Fruit fly (Drosophila melanogaster): ENCODE measurements around the gene elav.

Gene elav

dm6 chrX:476230-477143 is 46.5 kb downstream of the elav start, which contains the start of the genes ebo and CG13373:
ebo (minus strand) TSS chrX:476579.
CG13373 (plus strand) TSS chrX:476984.
- TF ChIP-seq kay (GFP tag; ENCODE audit: borderline replicate concordance), result no peak
- TF ChIP-seq CG14711 (tag; optimal IDR thresholded peaks at IDR 0.05), result peak; percentile 85
- peak; percentile 30 for TF ChIP-seq bab1 (GFP tag; optimal IDR thresholded peaks at IDR 0.05)
- TF ChIP-seq ovo (GFP tag; optimal IDR thresholded peaks at IDR 0.05), result peak; percentile 7
- no peak for TF ChIP-seq Clk (GFP tag; optimal IDR thresholded peaks at IDR 0.05)
- TF ChIP-seq CG11617 (GFP tag; optimal IDR thresholded peaks at IDR 0.05), result no peak
- no peak for TF ChIP-seq CG12768 (GFP tag; optimal IDR thresholded peaks at IDR 0.05)
- peak; percentile 10 for TF ChIP-seq Mnt (GFP tag; optimal IDR thresholded peaks at IDR 0.05)
- TF ChIP-seq tj (GFP tag; optimal IDR thresholded peaks at IDR 0.05), result peak; percentile 12
- TF ChIP-seq Hr96 (GFP tag; optimal IDR thresholded peaks at IDR 0.05), result no peak
- peak; percentile 52 for TF ChIP-seq CG7101 (tag; optimal IDR thresholded peaks at IDR 0.05)
- peak; percentile 4 for TF ChIP-seq CG33017 (tag; optimal IDR thresholded peaks at IDR 0.05)
- no peak for TF ChIP-seq pad (GFP tag; optimal IDR thresholded peaks at IDR 0.05)
- no peak for TF ChIP-seq CG7045 (GFP tag; optimal IDR thresholded peaks at IDR 0.05)
- TF ChIP-seq CG1620 (GFP tag; optimal IDR thresholded peaks at IDR 0.05), result peak; percentile 31

- no peak for TF ChIP-seq CG11617 (GFP tag; optimal IDR thresholded peaks at IDR 0.05)
- TF ChIP-seq ovo (GFP tag; optimal IDR thresholded peaks at IDR 0.05), result peak; percentile 55
These were observed 52.4 kb downstream of the elav start, which contains the start of gene CG32816 for dm6 chrX:470626-471025. CG32816 (minus strand) TSS chrX:470726.

dm6 chrX:469235-469634 is 53.8 kb downstream of the elav start, which contains the start of gene Cyp4g1:
Cyp4g1 (minus strand) TSS chrX:469335.
- TF ChIP-seq CG12768 (GFP tag; optimal IDR thresholded peaks at IDR 0.05), result peak; percentile 36
- TF ChIP-seq CG7045 (GFP tag; optimal IDR thresholded peaks at IDR 0.05), result no peak

DNA sequence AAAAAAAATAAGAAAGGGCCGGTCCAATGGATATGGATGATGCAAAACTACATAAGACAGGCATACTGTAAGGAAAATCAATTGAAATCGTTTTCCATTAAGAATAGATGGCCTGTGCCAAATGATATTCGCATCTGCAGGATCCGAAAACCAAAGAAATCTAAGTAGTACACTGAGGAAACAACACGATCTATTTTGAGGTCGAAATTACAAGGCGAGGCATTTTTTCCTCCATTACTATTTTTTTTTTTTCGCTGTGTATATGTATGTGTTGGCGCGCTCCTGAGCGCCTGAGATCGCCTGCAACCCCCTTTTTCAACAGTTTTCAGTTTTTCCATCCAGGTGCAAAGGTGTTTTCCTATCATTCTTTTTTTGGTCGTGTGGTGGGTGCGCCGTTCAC is 59.1 kb downstream of the elav start:
- TF ChIP-seq bab1 (GFP tag; optimal IDR thresholded peaks at IDR 0.05) (no peak), cnc (optimal IDR thresholded peaks at IDR 0.05) (no peak), CG7101 (tag; optimal IDR thresholded peaks at IDR 0.05) (no peak), CG11617 (GFP tag; optimal IDR thresholded peaks at IDR 0.05) (no peak), CG12768 (GFP tag; optimal IDR thresholded peaks at IDR 0.05) (no peak), Hr96 (GFP tag; optimal IDR thresholded peaks at IDR 0.05) (no peak), CG5204 (GFP tag; optimal IDR thresholded peaks at IDR 0.05) (no peak), tj (GFP tag; optimal IDR thresholded peaks at IDR 0.05) (no peak), toe (GFP tag; optimal IDR thresholded peaks at IDR 0.05) (no peak), Crg-1 (GFP tag; optimal IDR thresholded peaks at IDR 0.05) (no peak), CG1620 (GFP tag; optimal IDR thresholded peaks at IDR 0.05) (no peak), CG33017 (tag; optimal IDR thresholded peaks at IDR 0.05) (no peak), CG14711 (tag; optimal IDR thresholded peaks at IDR 0.05) (no peak), ovo (GFP tag; optimal IDR thresholded peaks at IDR 0.05) (no peak), CG7045 (GFP tag; optimal IDR thresholded peaks at IDR 0.05) (no peak), Mnt (GFP tag; optimal IDR thresholded peaks at IDR 0.05) (no peak), pad (GFP tag; optimal IDR thresholded peaks at IDR 0.05) (no peak), Clk (GFP tag; optimal IDR thresholded peaks at IDR 0.05) (no peak), kay (GFP tag; ENCODE audit: borderline replicate concordance) (no peak)

DNA sequence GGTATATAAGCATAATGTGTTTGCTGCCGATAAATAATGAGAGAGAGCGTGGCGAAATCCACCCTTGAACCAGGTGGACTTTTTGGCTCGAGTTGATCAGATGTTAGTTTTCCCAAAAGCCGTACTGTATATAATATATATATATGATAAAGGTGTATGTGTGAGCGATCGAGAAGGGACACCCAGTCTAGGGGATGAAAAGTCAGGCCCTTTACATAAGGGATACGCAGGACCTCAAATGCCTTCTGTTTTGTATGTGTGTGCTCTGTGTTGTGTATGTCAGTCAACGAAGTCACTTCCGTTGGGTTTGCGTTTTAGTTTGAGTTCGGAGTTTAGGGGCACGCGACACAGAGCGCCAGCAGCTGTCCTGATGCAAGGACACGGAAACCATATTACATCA is 62.6 kb downstream of the elav start, which contains the start of gene ase:
ase (plus strand) TSS at position 301 of the 400 bp plus-strand sequence.
- no peak for TF ChIP-seq CG1620 (GFP tag; optimal IDR thresholded peaks at IDR 0.05)
- TF ChIP-seq toe (GFP tag; optimal IDR thresholded peaks at IDR 0.05), result no peak
- TF ChIP-seq CG14711 (tag; optimal IDR thresholded peaks at IDR 0.05), result no peak
- TF ChIP-seq CG12768 (GFP tag; optimal IDR thresholded peaks at IDR 0.05), result no peak

Measured in whole organism, adult.